Fruit fly (Drosophila melanogaster) whole organism, adult: ENCODE data around the gene CG31253.

Experiments
- CG5204 ChIP-seq: fragments of 200-800 bp; sonication (Bioruptor generic); optimal IDR thresholded peaks from 2 replicates; lab custom pipeline; 2016; ENCODE audit warnings: missing biosample characterization, missing genetic modification characterization
- CG7101 ChIP-seq: fragments of 200-800 bp; sonication (Bioruptor generic); optimal IDR thresholded peaks from 2 replicates; lab custom pipeline; 2018; ENCODE audit warnings: missing biosample characterization, mild to moderate bottlenecking, missing genetic modification characterization, moderate library complexity
- ovo ChIP-seq: fragments of 200-800 bp; sonication (Bioruptor generic); optimal IDR thresholded peaks from 2 replicates; lab custom pipeline; 2016; ENCODE audit warnings: missing biosample characterization, missing genetic modification characterization

DNA sequence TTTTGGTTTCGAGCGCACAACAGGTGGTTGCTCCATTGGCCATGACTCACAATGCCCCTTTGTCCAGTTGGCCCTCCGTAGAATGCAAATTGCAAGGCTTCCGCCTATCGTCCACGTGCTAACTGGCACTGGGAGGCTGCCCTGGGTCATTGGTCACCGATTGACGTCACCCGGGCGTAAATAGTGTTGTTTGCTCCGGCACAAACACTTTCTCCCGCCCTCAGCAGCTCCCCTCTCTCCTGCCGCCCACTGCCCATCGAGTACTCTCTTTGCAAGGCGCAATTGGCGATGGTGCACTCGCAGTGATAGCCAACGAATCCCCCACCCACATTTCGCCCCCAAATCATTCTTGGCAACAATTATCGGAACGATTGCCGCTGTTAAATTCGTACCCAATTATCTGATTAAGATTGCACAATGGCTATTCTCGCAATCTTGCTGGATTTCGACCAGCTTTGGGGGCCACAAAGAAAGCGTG, 33.6 kb downstream of the CG31253 start:
- TF ChIP-seq CG5204 (GFP tag; lab: Kevin White, UChicago) (no peak), CG7101 (tag; lab: Kevin White, UChicago) (no peak), ovo (GFP tag; lab: Kevin White, UChicago) (no peak)
